Worm (Caenorhabditis elegans) whole organism, L1 larva: ENCODE data around the gene Y48B6A.1.
A peak's percentile ranks its signal among the peaks of the same experiment; 100 is the strongest.

Experiments
- C04F5.9 ChIP-seq: sonication (generic microtip); optimal IDR thresholded peaks from 2 replicates; lab custom pipeline; 2016; ENCODE audit warnings: missing genetic modification characterization, missing compliant biosample characterization
- C16A3.4 ChIP-seq: fragments of 150-350 bp; optimal IDR thresholded peaks from 2 replicates; lab custom pipeline; 2014; ENCODE audit warnings: missing biosample characterization, missing genetic modification characterization
- F16B12.6 ChIP-seq: fragments of 150-350 bp; optimal IDR thresholded peaks from 2 replicates; lab custom pipeline; 2014; ENCODE audit warnings: missing biosample characterization, missing genetic modification characterization
- aha-1 ChIP-seq: fragments of 150-350 bp; optimal IDR thresholded peaks from 2 replicates; lab custom pipeline; 2014; ENCODE audit warnings: missing biosample characterization, missing genetic modification characterization
- ama-1 ChIP-seq: fragments of 150-350 bp; optimal IDR thresholded peaks from 2 replicates; lab custom pipeline; 2014
- blmp-1 ChIP-seq: fragments of 150-350 bp; optimal IDR thresholded peaks from 2 replicates; lab custom pipeline; 2014; ENCODE audit warnings: missing biosample characterization, missing genetic modification characterization
- ceh-88 ChIP-seq: fragments of 200-800 bp; sonication (Bioruptor generic); IDR thresholded peaks from 2 replicates; pipeline ENCODE4 v1.3.6; 2022; ENCODE audit warnings: missing genetic modification characterization, missing compliant biosample characterization
- ceh-90 ChIP-seq: sonication (generic microtip); optimal IDR thresholded peaks from 2 replicates; lab custom pipeline; 2016; ENCODE audit warnings: missing genetic modification characterization, missing compliant biosample characterization
- ces-1 ChIP-seq: fragments of 150-350 bp; optimal IDR thresholded peaks from 2 replicates; lab custom pipeline; 2014; ENCODE audit warnings: missing biosample characterization, missing genetic modification reagents, missing genetic modification characterization
- dpl-1 ChIP-seq, 3 experiments: fragments of 150-350 bp in 2 of 3; sonication (generic microtip) in 1 of 3; optimal IDR thresholded peaks; 2 replicates each; lab custom pipeline; 2014 to 2017; ENCODE audit warnings: missing biosample characterization in 3 of 3, missing genetic modification characterization in 3 of 3, missing genetic modification reagents in 3 of 3
- dsc-1 ChIP-seq: sonication (generic microtip); optimal IDR thresholded peaks from 2 replicates; lab custom pipeline; 2016; ENCODE audit warnings: mild to moderate bottlenecking, missing genetic modification characterization, missing compliant biosample characterization
- efl-1 ChIP-seq, 4 experiments: fragments of 150-350 bp; optimal IDR thresholded peaks in 3 of 4; peaks in 1 of 4; 1 replicate in 1 of 4; 2 replicates in 3 of 4; lab custom pipeline; 2014; ENCODE audit warnings: missing biosample characterization in 2 of 4, missing genetic modification characterization in 2 of 4, missing genetic modification reagents in 2 of 4
- elt-2 ChIP-seq: sonication (generic microtip); optimal IDR thresholded peaks from 2 replicates; lab custom pipeline; 2016; ENCODE audit warnings: missing genetic modification characterization, mild to moderate bottlenecking, inconsistent platforms, missing compliant biosample characterization, missing genetic modification reagents
- elt-3 ChIP-seq, 6 experiments: fragments of 150-350 bp in 1 of 6; sonication (generic microtip); optimal IDR thresholded peaks; 2 replicates each; lab custom pipeline; 2017 to 2018; ENCODE audit warnings: missing biosample characterization in 6 of 6, missing genetic modification characterization in 6 of 6, inconsistent platforms in 1 of 6
- ets-5 ChIP-seq: fragments of 200-800 bp; sonication (Bioruptor generic); IDR thresholded peaks from 2 replicates; pipeline ENCODE4 v1.3.6; 2022; ENCODE audit warnings: missing genetic modification characterization, missing compliant biosample characterization
- fkh-10 ChIP-seq: sonication (generic microtip); optimal IDR thresholded peaks from 2 replicates; lab custom pipeline; 2017; ENCODE audit warnings: missing biosample characterization, missing genetic modification reagents, missing genetic modification characterization
- fkh-4 ChIP-seq: sonication (generic microtip); optimal IDR thresholded peaks from 2 replicates; lab custom pipeline; 2016; ENCODE audit warnings: missing compliant biosample characterization, missing genetic modification characterization, borderline replicate concordance
- fos-1 ChIP-seq: fragments of 150-350 bp; optimal IDR thresholded peaks from 2 replicates; lab custom pipeline; 2014; ENCODE audit warnings: missing biosample characterization, missing genetic modification characterization
- grh-1 ChIP-seq: fragments of 200-800 bp; sonication (Bioruptor generic); IDR thresholded peaks from 2 replicates; pipeline ENCODE4 v1.3.6; 2022; ENCODE audit warnings: missing genetic modification reagents, missing genetic modification characterization, missing compliant biosample characterization
- hlh-17 ChIP-seq: fragments of 200-800 bp; sonication (Bioruptor generic); optimal IDR thresholded peaks from 2 replicates; lab custom pipeline; 2018; ENCODE audit warnings: missing genetic modification characterization, mild to moderate bottlenecking, missing compliant biosample characterization, moderate library complexity, borderline replicate concordance
- hlh-4 ChIP-seq: sonication (generic microtip); optimal IDR thresholded peaks from 2 replicates; lab custom pipeline; 2016; ENCODE audit warnings: mild to moderate bottlenecking, missing genetic modification characterization, missing compliant biosample characterization
- irx-1 ChIP-seq: sonication (generic microtip); optimal IDR thresholded peaks from 2 replicates; lab custom pipeline; 2016; ENCODE audit warnings: missing genetic modification characterization, missing compliant biosample characterization
- jun-1 ChIP-seq: fragments of 150-350 bp; optimal IDR thresholded peaks from 2 replicates; lab custom pipeline; 2014; ENCODE audit warnings: missing biosample characterization, missing genetic modification reagents, missing genetic modification characterization
- lin-13 ChIP-seq: fragments of 150-350 bp; optimal IDR thresholded peaks from 2 replicates; lab custom pipeline; 2014; ENCODE audit warnings: missing biosample characterization, missing genetic modification reagents, missing genetic modification characterization
- lin-39 ChIP-seq: fragments of 150-350 bp; optimal IDR thresholded peaks from 2 replicates; lab custom pipeline; 2014; ENCODE audit warnings: missing biosample characterization, missing genetic modification reagents, missing genetic modification characterization
- lir-3 ChIP-seq: sonication (generic microtip); optimal IDR thresholded peaks from 2 replicates; lab custom pipeline; 2016; ENCODE audit warnings: mild to moderate bottlenecking, missing genetic modification characterization, moderate library complexity, missing compliant biosample characterization; ENCODE audit not compliant: poor library complexity
- mab-9 ChIP-seq: fragments of 200-800 bp; sonication (Bioruptor generic); IDR thresholded peaks from 2 replicates; pipeline ENCODE4 v1.3.6; 2022; ENCODE audit warnings: missing genetic modification reagents, missing genetic modification characterization, missing compliant biosample characterization
- mdl-1 ChIP-seq, 2 experiments: fragments of 150-350 bp; optimal IDR thresholded peaks; 2 replicates each; lab custom pipeline; 2014 to 2017; ENCODE audit warnings: missing biosample characterization in 2 of 2, missing genetic modification characterization in 2 of 2, inconsistent platforms in 1 of 2
- mef-2 ChIP-seq: fragments of 150-350 bp; optimal IDR thresholded peaks from 2 replicates; lab custom pipeline; 2014; ENCODE audit warnings: missing biosample characterization, missing genetic modification characterization
- mep-1 ChIP-seq: fragments of 150-350 bp; optimal IDR thresholded peaks from 2 replicates; lab custom pipeline; 2014; ENCODE audit warnings: missing biosample characterization, missing genetic modification characterization
- nhr-11 ChIP-seq: fragments of 150-350 bp; optimal IDR thresholded peaks from 2 replicates; lab custom pipeline; 2014; ENCODE audit warnings: missing biosample characterization, missing genetic modification characterization
- nhr-20 ChIP-seq: sonication (generic microtip); optimal IDR thresholded peaks from 2 replicates; lab custom pipeline; 2016; ENCODE audit warnings: mild to moderate bottlenecking, missing genetic modification characterization, missing compliant biosample characterization
- nhr-237 ChIP-seq: fragments of 150-350 bp; optimal IDR thresholded peaks from 2 replicates; lab custom pipeline; 2014; ENCODE audit warnings: missing biosample characterization, missing genetic modification characterization
- nhr-28 ChIP-seq: fragments of 150-350 bp; optimal IDR thresholded peaks from 2 replicates; lab custom pipeline; 2014; ENCODE audit warnings: missing biosample characterization, missing genetic modification characterization
- nhr-47 ChIP-seq: sonication (generic microtip); optimal IDR thresholded peaks from 2 replicates; lab custom pipeline; 2016; ENCODE audit warnings: mild to moderate bottlenecking, missing genetic modification characterization, moderate library complexity, missing compliant biosample characterization
- nhr-71 ChIP-seq: sonication (generic microtip); optimal IDR thresholded peaks from 2 replicates; lab custom pipeline; 2016; ENCODE audit warnings: mild to moderate bottlenecking, missing genetic modification characterization, moderate library complexity, missing compliant biosample characterization
- nhr-76 ChIP-seq: sonication (generic microtip); optimal IDR thresholded peaks from 2 replicates; lab custom pipeline; 2017; ENCODE audit warnings: missing biosample characterization, missing genetic modification characterization
- nhr-85 ChIP-seq: sonication (generic microtip); peaks from one replicate; lab custom pipeline; 2016; ENCODE audit warnings: missing genetic modification characterization, inconsistent platforms, missing compliant biosample characterization
- pax-3 ChIP-seq: fragments of 200-800 bp; sonication (Bioruptor generic); optimal IDR thresholded peaks from 2 replicates; lab custom pipeline; 2018; ENCODE audit warnings: mild to moderate bottlenecking, missing genetic modification characterization, moderate library complexity, missing compliant biosample characterization
- pqm-1 ChIP-seq: sonication (generic microtip); optimal IDR thresholded peaks from 3 replicates; lab custom pipeline; 2017; ENCODE audit warnings: missing biosample characterization, missing genetic modification characterization
- rnt-1 ChIP-seq: sonication (generic microtip); optimal IDR thresholded peaks from 2 replicates; lab custom pipeline; 2016; ENCODE audit warnings: mild to moderate bottlenecking, missing genetic modification characterization, moderate library complexity, missing compliant biosample characterization
- skn-1 ChIP-seq: fragments of 150-350 bp; optimal IDR thresholded peaks from 2 replicates; lab custom pipeline; 2014; ENCODE audit warnings: missing biosample characterization, missing genetic modification characterization
- snpc-4 ChIP-seq: fragments of 150-350 bp; optimal IDR thresholded peaks from 2 replicates; lab custom pipeline; 2014; ENCODE audit warnings: missing biosample characterization, missing genetic modification characterization
- snu-23 ChIP-seq: sonication (generic microtip); optimal IDR thresholded peaks from 2 replicates; lab custom pipeline; 2016; ENCODE audit warnings: missing genetic modification characterization, missing compliant biosample characterization
- sup-37 ChIP-seq: fragments of 200-800 bp; sonication (Bioruptor generic); optimal IDR thresholded peaks from 2 replicates; lab custom pipeline; 2018; ENCODE audit warnings: mild to moderate bottlenecking, missing genetic modification characterization, missing compliant biosample characterization
- swsn-7 ChIP-seq: sonication (generic microtip); optimal IDR thresholded peaks from 2 replicates; lab custom pipeline; 2016; ENCODE audit warnings: missing genetic modification characterization, missing compliant biosample characterization
- tbx-2 ChIP-seq: sonication (generic microtip); optimal IDR thresholded peaks from 2 replicates; lab custom pipeline; 2016; ENCODE audit warnings: missing genetic modification characterization, missing compliant biosample characterization
- tlp-1 ChIP-seq: fragments of 150-350 bp; optimal IDR thresholded peaks from 2 replicates; lab custom pipeline; 2014; ENCODE audit warnings: missing biosample characterization, missing genetic modification characterization
- unc-30 ChIP-seq: sonication (generic microtip); optimal IDR thresholded peaks from 2 replicates; lab custom pipeline; 2017; ENCODE audit warnings: missing biosample characterization, missing genetic modification characterization
- unc-86 ChIP-seq: sonication (generic microtip); optimal IDR thresholded peaks from 2 replicates; lab custom pipeline; 2016; ENCODE audit warnings: missing genetic modification characterization, missing compliant biosample characterization
- zag-1 ChIP-seq: fragments of 150-350 bp; optimal IDR thresholded peaks from 2 replicates; lab custom pipeline; 2014; ENCODE audit warnings: missing biosample characterization, missing genetic modification characterization
- zip-4 ChIP-seq: fragments of 200-800 bp; sonication (Bioruptor generic); optimal IDR thresholded peaks from 2 replicates; lab custom pipeline; 2018; ENCODE audit warnings: mild to moderate bottlenecking, missing genetic modification characterization, moderate library complexity, missing compliant biosample characterization
- ztf-11 ChIP-seq, 2 experiments: sonication (generic microtip); optimal IDR thresholded peaks; 2 replicates each; lab custom pipeline; 2016 to 2017; ENCODE audit warnings: missing genetic modification characterization in 2 of 2, missing biosample characterization in 1 of 2, missing compliant biosample characterization in 1 of 2
- ztf-4 ChIP-seq: fragments of 150-350 bp; optimal IDR thresholded peaks from 2 replicates; lab custom pipeline; 2014; ENCODE audit warnings: missing biosample characterization, missing genetic modification characterization

The Y48B6A.1 gene

DNA sequence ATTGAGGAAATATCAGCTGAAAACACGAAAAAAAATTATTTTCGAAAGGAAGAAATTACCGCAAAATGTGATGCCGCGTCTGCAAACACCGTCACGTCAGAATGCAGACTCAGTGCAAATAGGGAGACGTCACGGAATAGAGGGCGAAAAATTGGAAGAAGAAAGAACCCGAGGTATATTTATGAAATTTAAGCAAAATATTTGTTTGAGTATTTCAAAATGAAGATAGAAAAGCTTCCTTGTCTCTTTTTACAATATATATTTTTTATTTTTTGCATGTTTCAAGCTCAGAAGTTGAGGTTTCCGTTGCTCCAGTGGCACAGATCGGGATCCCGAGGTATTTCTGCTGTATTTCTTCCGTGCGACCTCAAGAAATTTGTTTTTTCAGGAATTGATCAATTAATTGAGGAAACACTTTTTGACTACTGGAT, 10.3 kb downstream of the Y48B6A.1 start, which contains the start of gene W03H9.2:
Gene W03H9.2 (minus strand): TSS at position 32 of the 431 bp plus-strand sequence.
- TF ChIP-seq nhr-11 (tag; lab: Kevin White, UChicago) (no peak), F16B12.6 (tag; lab: Kevin White, UChicago) (peak; percentile 97), lin-13 (peak; percentile 51), efl-1 (optimal IDR thresholded peaks at IDR 0.05; lab: Kevin White, UChicago) (peak; percentile 73 to 86), efl-1 (GFP tag; optimal IDR thresholded peaks at IDR 0.05 in 1 of 2; lab: Kevin White, UChicago) (peak; percentile 81 to 98), mep-1 (tag; lab: Kevin White, UChicago) (peak; percentile 54), ztf-11 (tag; optimal IDR thresholded peaks at IDR 0.05; lab: Kevin White, UChicago) (peak in 1 of 2 experiments; percentile 79), jun-1 (tag; lab: Kevin White, UChicago) (no peak), ceh-90 (tag; lab: Kevin White, UChicago) (peak; percentile 66), blmp-1 (tag; lab: Kevin White, UChicago) (no peak), hlh-17 (GFP tag; lab: Kevin White, UChicago) (no peak), C04F5.9 (tag; lab: Kevin White, UChicago) (peak; percentile 79), pqm-1 (no peak), lin-39 (tag; lab: Kevin White, UChicago) (no peak), hlh-4 (tag; lab: Kevin White, UChicago) (peak; percentile 57), fkh-10 (GFP tag; lab: Kevin White, UChicago) (no peak), nhr-85 (tag; lab: Kevin White, UChicago) (peak; percentile 86), elt-3 (tag; optimal IDR thresholded peaks at IDR 0.05; lab: Kevin White, UChicago) (peak in 2 of 6 experiments; percentile 12 to 20), zip-4 (GFP tag; lab: Kevin White, UChicago) (peak; percentile 49), tbx-2 (tag; lab: Kevin White, UChicago) (peak; percentile 76), ces-1 (no peak), rnt-1 (tag; lab: Kevin White, UChicago) (peak; percentile 90), nhr-237 (tag; lab: Kevin White, UChicago) (no peak), zag-1 (no peak), nhr-47 (tag; lab: Kevin White, UChicago) (peak; percentile 84), aha-1 (tag; lab: Kevin White, UChicago) (no peak), skn-1 (no peak), unc-30 (no peak), ceh-88 (GFP tag; lab: Robert Waterston, UW) (peak; percentile 67; the same call in 1 of the 2 replicates), pax-3 (peak; percentile 93), dpl-1 (GFP tag; optimal IDR thresholded peaks at IDR 0.05; lab: Kevin White, UChicago) (peak; percentile 66 to 84 (median 83)), snu-23 (GFP tag; lab: Kevin White, UChicago) (peak; percentile 81), swsn-7 (tag; lab: Kevin White, UChicago) (peak; percentile 70), grh-1 (no peak), sup-37 (GFP tag; lab: Kevin White, UChicago) (no peak), tlp-1 (tag; lab: Kevin White, UChicago) (no peak), lir-3 (tag; lab: Kevin White, UChicago) (peak; percentile 87), elt-2 (peak; percentile 62), ets-5 (GFP tag; lab: Robert Waterston, UW) (no peak), mab-9 (GFP tag; lab: Robert Waterston, UW) (no peak), unc-86 (tag; lab: Kevin White, UChicago) (peak; percentile 73), nhr-28 (no peak), ztf-4 (tag; lab: Kevin White, UChicago) (no peak), nhr-20 (peak; percentile 77), fos-1 (tag; lab: Kevin White, UChicago) (no peak), irx-1 (tag; lab: Kevin White, UChicago) (peak; percentile 65), snpc-4 (tag; lab: Kevin White, UChicago) (peak; percentile 54), ama-1 (no peak), dsc-1 (peak; percentile 81), mef-2 (no peak), fkh-4 (tag; lab: Kevin White, UChicago) (peak; percentile 69), mdl-1 (tag; optimal IDR thresholded peaks at IDR 0.05; lab: Kevin White, UChicago) (no peak), C16A3.4 (peak; percentile 62), nhr-76 (no peak), nhr-71 (tag; lab: Kevin White, UChicago) (peak; percentile 87)
